Fruit fly (Drosophila melanogaster) whole organism, pupa: ENCODE data around the gene CG5412.

Experiments
- CG10348 ChIP-seq: fragments of 200-800 bp; sonication (Bioruptor generic); IDR thresholded peaks from 2 replicates; pipeline ENCODE4 v1.3.6; 2022; ENCODE audit warnings: missing biosample characterization, missing genetic modification characterization
- CG12605 ChIP-seq: fragments of 200-800 bp; sonication (Bioruptor generic); IDR thresholded peaks from 2 replicates; pipeline ENCODE4 v1.3.6; 2022; ENCODE audit warnings: missing biosample characterization, missing genetic modification characterization
- CG13204 ChIP-seq: fragments of 200-800 bp; sonication (Bioruptor generic); optimal IDR thresholded peaks from 2 replicates; lab custom pipeline; 2018; ENCODE audit warnings: missing biosample characterization, mild to moderate bottlenecking, missing genetic modification characterization, moderate library complexity
- CG14655 ChIP-seq: fragments of 200-800 bp; sonication (Bioruptor generic); optimal IDR thresholded peaks from 3 replicates; lab custom pipeline; 2017; ENCODE audit warnings: mild to moderate bottlenecking, missing biosample characterization, missing genetic modification reagents, missing genetic modification characterization
- CG15710 ChIP-seq: fragments of 200-800 bp; sonication (Bioruptor generic); optimal IDR thresholded peaks from 2 replicates; lab custom pipeline; 2018; ENCODE audit warnings: missing biosample characterization, mild to moderate bottlenecking, missing genetic modification characterization, moderate library complexity
- CG17806 ChIP-seq: fragments of 200-800 bp; sonication (Bioruptor generic); optimal IDR thresholded peaks from 2 replicates; lab custom pipeline; 2018; ENCODE audit warnings: missing biosample characterization, mild to moderate bottlenecking, missing genetic modification characterization, moderate library complexity
- CG32121 ChIP-seq: fragments of 200-800 bp; sonication (Bioruptor generic); IDR thresholded peaks from 2 replicates; pipeline ENCODE4 v1.3.6; 2022; ENCODE audit warnings: missing biosample characterization, missing genetic modification characterization
- CG34367 ChIP-seq: fragments of 200-800 bp; sonication (Bioruptor generic); optimal IDR thresholded peaks from 2 replicates; lab custom pipeline; 2018; ENCODE audit warnings: missing biosample characterization, mild to moderate bottlenecking, missing genetic modification characterization
- CG4496 ChIP-seq: fragments of 200-800 bp; sonication (Bioruptor generic); IDR thresholded peaks from 3 replicates; pipeline ENCODE4 v1.3.6; 2022; ENCODE audit warnings: missing biosample characterization, missing genetic modification characterization
- CG8159 ChIP-seq: fragments of 200-800 bp; sonication (Bioruptor generic); optimal IDR thresholded peaks from 3 replicates; lab custom pipeline; 2018; ENCODE audit warnings: missing biosample characterization, mild to moderate bottlenecking, missing genetic modification characterization, moderate library complexity
- CG8301 ChIP-seq: fragments of 200-800 bp; sonication (Bioruptor generic); optimal IDR thresholded peaks from 2 replicates; lab custom pipeline; 2018; ENCODE audit warnings: missing biosample characterization, mild to moderate bottlenecking, missing genetic modification characterization
- CG9948 ChIP-seq: fragments of 200-800 bp; sonication (Bioruptor generic); optimal IDR thresholded peaks from 2 replicates; lab custom pipeline; 2018; ENCODE audit warnings: missing biosample characterization, mild to moderate bottlenecking, missing genetic modification characterization, moderate library complexity
- D1 ChIP-seq: fragments of 200-800 bp; sonication (Bioruptor generic); optimal IDR thresholded peaks from 2 replicates; lab custom pipeline; 2018; ENCODE audit warnings: missing biosample characterization, mild to moderate bottlenecking, missing genetic modification characterization, moderate library complexity
- EcR ChIP-seq: fragments of 200-800 bp; sonication (Bioruptor generic); optimal IDR thresholded peaks from 3 replicates; lab custom pipeline; 2019; ENCODE audit warnings: missing biosample characterization, missing genetic modification characterization, mild to moderate bottlenecking, moderate library complexity, missing genetic modification reagents
- Ets98B ChIP-seq: fragments of 200-800 bp; sonication (Bioruptor generic); IDR thresholded peaks from 2 replicates; pipeline ENCODE4 v1.3.6; 2022; ENCODE audit warnings: missing biosample characterization, missing genetic modification characterization
- Pif1A ChIP-seq: fragments of 200-800 bp; sonication (Bioruptor generic); optimal IDR thresholded peaks from 3 replicates; lab custom pipeline; 2016; ENCODE audit warnings: missing biosample characterization, missing genetic modification characterization
- Pif1B ChIP-seq: fragments of 200-800 bp; sonication (Bioruptor generic); optimal IDR thresholded peaks from 3 replicates; lab custom pipeline; 2016; ENCODE audit warnings: missing biosample characterization, missing genetic modification characterization
- Snoo ChIP-seq: fragments of 200-800 bp; sonication (Bioruptor generic); optimal IDR thresholded peaks from 3 replicates; lab custom pipeline; 2017; ENCODE audit warnings: missing biosample characterization, mild to moderate bottlenecking, missing genetic modification characterization, inconsistent platforms
- fd96Ca ChIP-seq: fragments of 200-800 bp; sonication (Bioruptor generic); IDR thresholded peaks from 3 replicates; pipeline ENCODE4 v1.3.6; 2022; ENCODE audit warnings: missing biosample characterization, missing genetic modification characterization
- gl ChIP-seq: fragments of 200-800 bp; sonication (Bioruptor generic); optimal IDR thresholded peaks from 2 replicates; lab custom pipeline; 2018; ENCODE audit warnings: missing biosample characterization, mild to moderate bottlenecking, missing genetic modification characterization
- rn ChIP-seq: fragments of 200-800 bp; sonication (Bioruptor generic); IDR thresholded peaks from 2 replicates; pipeline ENCODE4 v1.3.6; 2022; ENCODE audit warnings: missing biosample characterization, missing genetic modification characterization

Gene CG5412

DNA sequence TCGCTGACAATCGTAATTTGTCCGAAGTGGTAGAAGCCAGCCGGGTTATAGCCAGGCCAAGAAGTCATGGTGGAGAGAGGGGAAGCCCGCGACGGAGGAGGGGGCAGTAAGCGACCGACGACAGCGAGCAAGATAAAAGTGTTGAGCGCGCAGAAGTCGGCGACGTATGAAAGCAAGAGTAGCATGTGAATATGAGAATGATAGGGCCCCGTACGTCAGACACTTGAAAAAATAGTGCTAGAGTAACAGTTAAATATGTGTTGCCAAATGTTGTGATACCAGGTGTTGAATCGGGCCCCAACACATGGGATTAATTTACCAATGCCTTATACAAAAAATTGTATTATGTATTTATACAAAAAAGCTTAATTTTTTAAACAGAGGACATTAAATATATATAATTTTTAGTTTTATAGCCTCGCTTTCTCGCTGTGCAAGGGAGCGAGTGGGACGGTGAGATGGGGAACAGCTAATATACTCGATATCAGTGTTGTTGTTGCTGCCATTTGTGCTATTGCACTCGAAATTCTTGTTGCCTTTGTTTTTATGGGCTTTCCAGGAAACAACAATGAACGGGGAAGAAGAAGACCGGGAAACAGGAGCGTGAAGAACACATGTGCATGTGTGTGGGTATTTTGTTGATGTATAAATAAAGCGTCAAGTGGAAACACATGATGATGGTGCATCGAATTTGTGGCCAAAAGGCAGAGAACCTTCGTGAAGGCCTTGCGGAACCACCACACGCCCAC lies 26.8 kb upstream of the CG5412 start:
- TF ChIP-seq rn (peak; percentile 45; the same call in 1 of the 2 replicates), CG4496 (GFP tag; lab: Robert Waterston, UW) (peak; percentile 91), gl (peak; percentile 61), Snoo (tag; lab: Kevin White, UChicago) (peak; percentile 86), CG17806 (peak; percentile 87), CG8301 (tag; lab: Kevin White, UChicago) (peak; percentile 79), CG9948 (tag; lab: Kevin White, UChicago) (peak; percentile 88), D1 (tag; lab: Kevin White, UChicago) (no peak), CG32121 (GFP tag; lab: Robert Waterston, UW) (peak; percentile 85), CG8159 (peak; percentile 93), CG12605 (GFP tag; lab: Robert Waterston, UW) (peak; percentile 73), CG14655 (GFP tag; lab: Kevin White, UChicago) (peak; percentile 90), CG15710 (tag; lab: Kevin White, UChicago) (peak; percentile 91), CG13204 (GFP tag; lab: Kevin White, UChicago) (peak; percentile 60), CG10348 (GFP tag; lab: Robert Waterston, UW) (no peak), Ets98B (GFP tag; lab: Robert Waterston, UW) (peak; percentile 74; the same call in 1 of the 2 replicates), EcR (GFP tag; lab: Kevin White, UChicago) (peak; percentile 76), Pif1A (GFP tag; lab: Kevin White, UChicago) (peak; percentile 85), CG34367 (tag; lab: Kevin White, UChicago) (peak; percentile 79), Pif1B (GFP tag; lab: Kevin White, UChicago) (peak; percentile 86), fd96Ca (peak; percentile 87)
- TF ChIP-seq, all 21 proteins: peak for 19

DNA sequence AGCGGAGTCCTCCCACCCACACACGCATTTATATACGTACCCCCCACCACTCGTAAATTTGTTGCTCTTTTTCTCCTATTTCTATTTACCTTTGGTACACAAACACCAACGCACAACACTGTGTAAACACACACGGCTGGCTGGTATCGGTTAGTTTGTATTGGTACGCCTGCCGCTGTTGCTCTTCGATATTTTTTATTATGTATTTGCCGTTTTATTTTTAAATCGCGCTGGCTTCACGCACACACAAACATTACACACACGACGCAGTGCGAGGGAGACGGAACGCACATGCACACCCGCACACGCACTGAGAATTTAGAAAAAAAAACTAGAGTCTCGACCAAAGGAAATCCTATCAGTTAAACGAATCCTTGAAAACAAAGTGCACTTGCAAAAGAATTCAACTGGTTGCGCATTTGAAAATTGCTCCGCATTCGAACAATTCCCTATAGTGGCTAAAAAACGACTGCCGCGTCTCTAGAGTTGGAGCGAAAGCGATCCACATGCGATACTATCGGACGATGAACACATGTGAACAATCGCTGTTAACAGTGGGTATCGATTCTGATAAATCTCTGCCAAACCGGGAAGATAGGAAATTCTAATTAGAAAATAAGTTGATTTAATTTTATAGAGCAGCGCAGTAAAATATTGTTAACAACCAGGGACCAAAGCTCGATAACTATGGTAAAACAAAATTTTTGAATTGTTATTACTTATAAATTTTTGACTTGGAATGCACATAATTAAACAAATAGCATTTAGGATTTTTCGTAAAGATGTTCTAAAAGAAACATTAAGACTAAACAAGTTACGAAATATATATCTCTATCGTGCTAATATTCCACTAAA lies 26.0 kb upstream of the CG5412 start:
- no peak for TF ChIP-seq CG10348 (GFP tag; lab: Robert Waterston, UW)
- TF ChIP-seq Snoo (tag; lab: Kevin White, UChicago), result peak; percentile 27
- TF ChIP-seq CG9948 (tag; lab: Kevin White, UChicago), result no peak
- TF ChIP-seq gl, result peak; percentile 59
- peak; percentile 55 for TF ChIP-seq Ets98B (GFP tag; lab: Robert Waterston, UW)
- TF ChIP-seq CG4496 (GFP tag; lab: Robert Waterston, UW), result peak; percentile 73; the same call in 2 of the 3 replicates
- TF ChIP-seq rn, result no peak
- TF ChIP-seq Pif1B (GFP tag; lab: Kevin White, UChicago), result peak; percentile 64
- TF ChIP-seq CG17806, result peak; percentile 6
- no peak for TF ChIP-seq EcR (GFP tag; lab: Kevin White, UChicago)
- peak; percentile 60 for TF ChIP-seq CG13204 (GFP tag; lab: Kevin White, UChicago)
- no peak for TF ChIP-seq D1 (tag; lab: Kevin White, UChicago)
- TF ChIP-seq CG14655 (GFP tag; lab: Kevin White, UChicago), result peak; percentile 28
- peak; percentile 33 for TF ChIP-seq CG8301 (tag; lab: Kevin White, UChicago)
- peak; percentile 14 for TF ChIP-seq CG34367 (tag; lab: Kevin White, UChicago)
- TF ChIP-seq CG12605 (GFP tag; lab: Robert Waterston, UW), result peak; percentile 69
- TF ChIP-seq CG8159, result no peak
- TF ChIP-seq CG15710 (tag; lab: Kevin White, UChicago), result peak; percentile 13
- peak; percentile 38 for TF ChIP-seq Pif1A (GFP tag; lab: Kevin White, UChicago)
- TF ChIP-seq CG32121 (GFP tag; lab: Robert Waterston, UW), result peak; percentile 72
- TF ChIP-seq fd96Ca, result peak; percentile 63; the same call in 2 of the 3 replicates

DNA sequence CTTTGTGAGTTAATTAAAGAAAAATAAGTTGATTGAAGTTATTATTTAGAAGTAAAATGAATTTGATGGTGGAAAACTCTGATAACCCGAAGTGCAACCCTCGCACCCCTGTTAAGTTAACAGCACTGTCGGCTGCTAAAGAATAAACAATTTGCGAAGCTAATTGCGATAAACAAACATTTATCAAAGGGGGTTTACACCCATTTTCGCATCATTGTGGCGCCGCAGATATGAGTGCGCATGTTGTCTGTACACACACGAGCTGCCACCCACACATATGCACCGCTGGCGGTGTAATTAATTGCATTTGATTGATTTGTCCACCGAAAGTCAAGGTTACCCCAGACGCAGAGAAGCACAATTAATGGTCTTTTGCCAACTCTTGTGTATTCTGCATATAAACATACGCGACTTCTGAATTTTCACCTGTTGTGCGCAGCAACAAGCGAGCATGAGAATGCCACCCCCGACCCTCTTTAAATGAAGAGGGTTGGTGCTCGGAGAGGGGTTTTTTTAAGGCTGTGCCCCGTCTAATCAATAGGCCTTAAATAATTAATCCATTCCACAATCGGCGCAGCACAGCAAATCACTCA lies 25.3 kb upstream of the CG5412 start:
- TF ChIP-seq gl (no peak), CG12605 (GFP tag; lab: Robert Waterston, UW) (peak; percentile 37; the same call in 1 of the 2 replicates)

DNA sequence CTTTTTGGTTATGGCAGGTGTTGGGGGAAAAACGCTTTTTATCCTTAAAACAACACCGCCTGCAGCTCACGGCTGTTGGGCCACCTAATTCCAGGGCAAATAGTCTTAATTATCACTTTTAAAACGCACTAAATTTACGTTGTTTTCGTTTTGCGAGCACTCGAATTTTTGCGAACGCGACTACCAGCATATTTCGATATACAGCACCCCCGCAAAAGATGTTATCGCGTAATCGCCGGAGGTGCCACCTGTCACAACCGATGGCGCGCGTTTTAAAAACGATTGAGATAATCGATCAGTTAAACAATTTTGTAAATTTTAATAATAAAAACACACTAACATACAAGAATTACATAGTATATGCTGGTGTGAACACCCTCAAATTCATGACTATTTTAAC lies 24.8 kb upstream of the CG5412 start, which contains the start of gene Stat92E:
TSS of gene Stat92E (minus strand) at position 219 of the 400 bp plus-strand sequence.
- TF ChIP-seq CG9948 (tag; lab: Kevin White, UChicago), result no peak
- no peak for TF ChIP-seq CG8301 (tag; lab: Kevin White, UChicago)
- no peak for TF ChIP-seq Pif1B (GFP tag; lab: Kevin White, UChicago)
- no peak for TF ChIP-seq D1 (tag; lab: Kevin White, UChicago)
- TF ChIP-seq CG4496 (GFP tag; lab: Robert Waterston, UW), result no peak
- TF ChIP-seq EcR (GFP tag; lab: Kevin White, UChicago), result no peak
- no peak for TF ChIP-seq CG12605 (GFP tag; lab: Robert Waterston, UW)
- no peak for TF ChIP-seq CG17806
- TF ChIP-seq Snoo (tag; lab: Kevin White, UChicago), result no peak
- TF ChIP-seq CG8159, result no peak
- TF ChIP-seq CG15710 (tag; lab: Kevin White, UChicago), result no peak
- no peak for TF ChIP-seq CG14655 (GFP tag; lab: Kevin White, UChicago)
- no peak for TF ChIP-seq fd96Ca
- no peak for TF ChIP-seq CG32121 (GFP tag; lab: Robert Waterston, UW)
- no peak for TF ChIP-seq CG34367 (tag; lab: Kevin White, UChicago)
- no peak for TF ChIP-seq gl
- TF ChIP-seq rn, result no peak
